Worm (Caenorhabditis elegans) whole organism, L1 larva: ENCODE data around the gene T07E3.2.

Experiments
- ama-1 ChIP-seq: fragments of 150-350 bp; optimal IDR thresholded peaks from 2 replicates; lab custom pipeline; 2014
- ceh-82 ChIP-seq, 3 experiments: fragments of 150-350 bp in 1 of 3; sonication (generic microtip) in 2 of 3; optimal IDR thresholded peaks; 2 replicates each; lab custom pipeline; 2014 to 2017; ENCODE audit warnings: missing biosample characterization in 3 of 3, missing genetic modification characterization in 3 of 3
- ceh-90 ChIP-seq: sonication (generic microtip); optimal IDR thresholded peaks from 2 replicates; lab custom pipeline; 2016; ENCODE audit warnings: missing genetic modification characterization, missing compliant biosample characterization
- ces-1 ChIP-seq: fragments of 150-350 bp; optimal IDR thresholded peaks from 2 replicates; lab custom pipeline; 2014; ENCODE audit warnings: missing biosample characterization, missing genetic modification reagents, missing genetic modification characterization
- egl-27 ChIP-seq, 2 experiments: fragments of 150-350 bp in 1 of 2; sonication (generic microtip); optimal IDR thresholded peaks; 3 replicates each; lab custom pipeline; 2017 to 2018; ENCODE audit warnings: missing biosample characterization in 2 of 2, missing genetic modification characterization in 2 of 2, missing genetic modification reagents in 2 of 2
- isw-1 ChIP-seq: fragments of 200-800 bp; sonication (Bioruptor generic); IDR thresholded peaks from 2 replicates; pipeline ENCODE4 v1.3.6; 2022; ENCODE audit warnings: missing genetic modification characterization, missing compliant biosample characterization
- lin-13 ChIP-seq: fragments of 150-350 bp; optimal IDR thresholded peaks from 2 replicates; lab custom pipeline; 2014; ENCODE audit warnings: missing biosample characterization, missing genetic modification reagents, missing genetic modification characterization
- nhr-237 ChIP-seq: fragments of 150-350 bp; optimal IDR thresholded peaks from 2 replicates; lab custom pipeline; 2014; ENCODE audit warnings: missing biosample characterization, missing genetic modification characterization
- rnt-1 ChIP-seq: sonication (generic microtip); optimal IDR thresholded peaks from 2 replicates; lab custom pipeline; 2016; ENCODE audit warnings: mild to moderate bottlenecking, missing genetic modification characterization, moderate library complexity, missing compliant biosample characterization
- unc-62 ChIP-seq: fragments of 150-350 bp; optimal IDR thresholded peaks from 2 replicates; lab custom pipeline; 2014; ENCODE audit warnings: missing biosample characterization, missing genetic modification reagents, missing genetic modification characterization

DNA sequence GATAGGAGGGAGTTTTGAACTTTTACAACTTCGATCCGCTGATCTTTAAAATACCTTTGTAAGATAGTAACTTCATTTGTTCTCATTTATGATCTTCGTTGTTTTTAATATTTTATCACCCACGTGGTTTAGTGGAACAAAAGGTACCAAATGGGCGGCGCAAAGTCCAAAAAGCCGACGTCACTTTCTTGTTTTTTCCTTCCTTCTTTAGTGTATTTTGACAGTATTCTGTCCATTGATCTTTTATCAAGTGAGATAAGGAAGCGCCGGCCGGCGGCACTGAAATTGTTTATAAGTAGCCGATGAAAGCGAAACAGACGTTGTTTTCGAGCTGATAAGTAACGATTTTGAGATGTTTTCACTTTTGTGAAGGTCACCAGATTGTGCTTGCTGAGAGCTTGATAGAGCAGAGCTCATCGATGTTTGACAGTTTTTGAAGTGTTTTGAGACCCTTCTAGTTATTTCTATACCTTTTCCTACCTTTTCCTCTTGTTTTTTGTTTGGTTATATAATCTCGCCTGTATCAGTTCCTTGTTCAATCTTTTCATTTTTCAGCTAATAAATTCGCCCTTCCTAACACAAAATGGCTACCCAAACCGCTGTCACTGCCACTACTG, 33.9 kb upstream of the T07E3.2 start, which contains the start of gene K04C2.3:
- TF ChIP-seq ceh-90 (tag; lab: Kevin White, UChicago) (no peak), unc-62 (GFP tag; lab: Kevin White, UChicago) (no peak), nhr-237 (no peak), ama-1 (lab: Kevin White, UChicago) (no peak), egl-27 (tag; optimal IDR thresholded peaks at IDR 0.05; lab: Kevin White, UChicago) (no peak), rnt-1 (tag; lab: Kevin White, UChicago) (peak; percentile 26), lin-13 (GFP tag; lab: Kevin White, UChicago) (no peak), ces-1 (GFP tag; lab: Kevin White, UChicago) (no peak), ceh-82 (tag; optimal IDR thresholded peaks at IDR 0.05; lab: Kevin White, UChicago) (no peak), isw-1 (no peak)
